Fruit fly (Drosophila melanogaster) whole organism, embryonic: ENCODE results near the gene Swip-1.

Source experiments
- Atf-2 ChIP-seq: fragments of 200-800 bp; sonication (Bioruptor generic); optimal IDR thresholded peaks from 2 replicates; lab custom pipeline; 2016; ENCODE audit warnings: missing biosample characterization, missing genetic modification characterization
- Bgb ChIP-seq: fragments of 200-800 bp; sonication (Bioruptor generic); IDR thresholded peaks from 2 replicates; pipeline ENCODE4 v1.3.6; 2022; ENCODE audit warnings: missing biosample characterization, missing genetic modification characterization; ENCODE audit not compliant: partially characterized antibody
- CG10543 ChIP-seq: fragments of 200-800 bp; sonication (Bioruptor generic); optimal IDR thresholded peaks from 3 replicates; lab custom pipeline; 2017; ENCODE audit warnings: missing biosample characterization, mild to moderate bottlenecking, missing genetic modification characterization, moderate library complexity
- CG12391 ChIP-seq: fragments of 200-800 bp; sonication (Bioruptor generic); optimal IDR thresholded peaks from 3 replicates; lab custom pipeline; 2018; ENCODE audit warnings: missing biosample characterization, mild to moderate bottlenecking, missing genetic modification characterization, moderate library complexity
- CG13296 ChIP-seq: fragments of 200-800 bp; sonication (Bioruptor generic); optimal IDR thresholded peaks from 3 replicates; lab custom pipeline; 2018; ENCODE audit warnings: missing biosample characterization, mild to moderate bottlenecking, missing genetic modification characterization
- CG13775 ChIP-seq: fragments of 200-800 bp; sonication (Bioruptor generic); optimal IDR thresholded peaks from 3 replicates; lab custom pipeline; 2017; ENCODE audit warnings: missing biosample characterization, mild to moderate bottlenecking, missing genetic modification characterization
- CG14441 ChIP-seq: fragments of 200-800 bp; sonication (Bioruptor generic); IDR thresholded peaks from 2 replicates; pipeline ENCODE4 v1.3.6; 2022; ENCODE audit warnings: missing biosample characterization, missing genetic modification characterization
- CG16779 ChIP-seq: fragments of 200-800 bp; sonication (Bioruptor generic); IDR thresholded peaks from 2 replicates; pipeline ENCODE4 v1.3.6; 2022; ENCODE audit warnings: missing biosample characterization, missing genetic modification characterization
- CG17568 ChIP-seq: fragments of 200-800 bp; sonication (Bioruptor generic); optimal IDR thresholded peaks from 2 replicates; lab custom pipeline; 2018; ENCODE audit warnings: missing biosample characterization, mild to moderate bottlenecking, missing genetic modification characterization, moderate library complexity
- CG2712 ChIP-seq: fragments of 200-800 bp; optimal IDR thresholded peaks from 3 replicates; lab custom pipeline; 2019; ENCODE audit warnings: missing biosample characterization, mild to moderate bottlenecking, missing genetic modification characterization, moderate library complexity
- CG31388 ChIP-seq: fragments of 200-800 bp; sonication (Bioruptor generic); optimal IDR thresholded peaks from 2 replicates; lab custom pipeline; 2016; ENCODE audit warnings: missing biosample characterization, missing genetic modification characterization
- CG34224 ChIP-seq: fragments of 200-800 bp; sonication (Bioruptor generic); IDR thresholded peaks from 3 replicates; pipeline ENCODE4 v1.3.6; 2022; ENCODE audit warnings: missing biosample characterization, missing genetic modification characterization; ENCODE audit not compliant: partially characterized antibody
- CG4282 ChIP-seq: fragments of 200-800 bp; sonication (Bioruptor generic); optimal IDR thresholded peaks from 2 replicates; lab custom pipeline; 2016; ENCODE audit warnings: missing biosample characterization, missing genetic modification characterization
- CG4360 ChIP-seq: fragments of 200-800 bp; sonication (Bioruptor generic); IDR thresholded peaks from 2 replicates; pipeline ENCODE4 v1.3.6; 2022; ENCODE audit warnings: missing biosample characterization, missing genetic modification characterization
- CG4404 ChIP-seq: fragments of 200-800 bp; sonication (Bioruptor generic); IDR thresholded peaks from 2 replicates; pipeline ENCODE4 v1.3.6; 2022; ENCODE audit warnings: missing biosample characterization, missing genetic modification characterization
- CG4854 ChIP-seq: fragments of 200-800 bp; sonication (Bioruptor generic); optimal IDR thresholded peaks from 2 replicates; lab custom pipeline; 2016; ENCODE audit warnings: missing biosample characterization, missing genetic modification characterization, inconsistent platforms
- CG6175 ChIP-seq: fragments of 200-800 bp; sonication (Bioruptor generic); IDR thresholded peaks from 3 replicates; pipeline ENCODE4 v1.3.6; 2022; ENCODE audit warnings: missing biosample characterization, missing genetic modification characterization
- CG6813 ChIP-seq: fragments of 200-800 bp; sonication (Bioruptor generic); optimal IDR thresholded peaks from 2 replicates; lab custom pipeline; 2017; ENCODE audit warnings: missing biosample characterization, missing genetic modification characterization, mild to moderate bottlenecking, moderate library complexity, missing genetic modification reagents
- CG7987 ChIP-seq: fragments of 200-800 bp; sonication (Bioruptor generic); optimal IDR thresholded peaks from 2 replicates; lab custom pipeline; 2018; ENCODE audit warnings: missing biosample characterization, mild to moderate bottlenecking, missing genetic modification characterization, moderate library complexity
- CG8290 ChIP-seq, 3 experiments: fragments of 200-800 bp; sonication (Bioruptor generic); optimal IDR thresholded peaks; 2 replicates each; lab custom pipeline; 2016 to 2019; ENCODE audit warnings: missing biosample characterization in 3 of 3, missing genetic modification characterization in 3 of 3, mild to moderate bottlenecking in 2 of 3, moderate library complexity in 1 of 3
- Dek ChIP-seq: fragments of 200-800 bp; sonication (Bioruptor generic); optimal IDR thresholded peaks from 3 replicates; lab custom pipeline; 2019; ENCODE audit warnings: missing biosample characterization, mild to moderate bottlenecking, missing genetic modification characterization, moderate library complexity
- Dip3 ChIP-seq: fragments of 200-800 bp; sonication (Bioruptor generic); optimal IDR thresholded peaks from 3 replicates; lab custom pipeline; 2016; ENCODE audit warnings: missing biosample characterization, missing genetic modification characterization
- E2f2 ChIP-seq: fragments of 200-800 bp; sonication (Bioruptor generic); IDR thresholded peaks from 2 replicates; pipeline ENCODE4 v1.3.6; 2022; ENCODE audit warnings: missing biosample characterization, missing genetic modification characterization
- Fer1 ChIP-seq: fragments of 200-800 bp; sonication (Bioruptor generic); optimal IDR thresholded peaks from 2 replicates; lab custom pipeline; 2017; ENCODE audit warnings: missing biosample characterization, mild to moderate bottlenecking, missing genetic modification characterization
- Hey ChIP-seq: fragments of 200-800 bp; sonication (Bioruptor generic); optimal IDR thresholded peaks from 3 replicates; lab custom pipeline; 2018; ENCODE audit warnings: missing biosample characterization, mild to moderate bottlenecking, missing genetic modification characterization
- Hmr ChIP-seq: fragments of 200-800 bp; sonication (Bioruptor generic); optimal IDR thresholded peaks from 3 replicates; lab custom pipeline; 2017; ENCODE audit warnings: mild to moderate bottlenecking, missing biosample characterization, missing genetic modification reagents, missing genetic modification characterization
- MESR4 ChIP-seq: fragments of 200-800 bp; sonication (Bioruptor generic); optimal IDR thresholded peaks from 2 replicates; lab custom pipeline; 2018; ENCODE audit warnings: missing biosample characterization, mild to moderate bottlenecking, missing genetic modification characterization, moderate library complexity
- Myb ChIP-seq: fragments of 200-800 bp; sonication (Bioruptor generic); optimal IDR thresholded peaks from 2 replicates; lab custom pipeline; 2016; ENCODE audit warnings: missing biosample characterization, missing genetic modification characterization
- Neu2 ChIP-seq: fragments of 200-800 bp; sonication (Bioruptor generic); optimal IDR thresholded peaks from 3 replicates; lab custom pipeline; 2016; ENCODE audit warnings: missing biosample characterization, missing genetic modification characterization, borderline replicate concordance
- Opbp ChIP-seq: fragments of 200-800 bp; sonication (Bioruptor generic); IDR thresholded peaks from 3 replicates; pipeline ENCODE4 v1.3.6; 2022; ENCODE audit warnings: missing biosample characterization, missing genetic modification characterization; ENCODE audit not compliant: partially characterized antibody
- PHDP ChIP-seq: fragments of 200-800 bp; sonication (Bioruptor generic); optimal IDR thresholded peaks from 3 replicates; lab custom pipeline; 2018; ENCODE audit warnings: missing biosample characterization, mild to moderate bottlenecking, missing genetic modification characterization, moderate library complexity
- Ptx1 ChIP-seq: fragments of 200-800 bp; sonication (Bioruptor generic); IDR thresholded peaks from 2 replicates; pipeline ENCODE4 v1.3.6; 2022; ENCODE audit warnings: missing biosample characterization, missing genetic modification characterization
- Sry-δ ChIP-seq: fragments of 200-800 bp; sonication (Bioruptor generic); optimal IDR thresholded peaks from 2 replicates; lab custom pipeline; 2016; ENCODE audit warnings: missing biosample characterization, missing genetic modification characterization
- Xbp1 ChIP-seq: fragments of 200-800 bp; sonication (Bioruptor generic); optimal IDR thresholded peaks from 3 replicates; lab custom pipeline; 2016; ENCODE audit warnings: missing biosample characterization, mild to moderate bottlenecking, missing genetic modification characterization
- aop ChIP-seq: fragments of 200-800 bp; sonication (Bioruptor generic); IDR thresholded peaks from 2 replicates; pipeline ENCODE4 v1.3.6; 2022; ENCODE audit warnings: missing biosample characterization, missing genetic modification characterization
- chinmo ChIP-seq: fragments of 200-800 bp; sonication (Bioruptor generic); IDR thresholded peaks from 4 replicates; pipeline ENCODE4 v1.3.6; 2022; ENCODE audit warnings: missing biosample characterization, missing genetic modification characterization; ENCODE audit not compliant: partially characterized antibody
- chm ChIP-seq: fragments of 200-800 bp; sonication (Bioruptor generic); IDR thresholded peaks from 2 replicates; pipeline ENCODE4 v1.3.6; 2022; ENCODE audit warnings: missing biosample characterization, missing genetic modification characterization
- croc ChIP-seq: fragments of 200-800 bp; sonication (Bioruptor generic); conservative IDR thresholded peaks from 3 replicates; pipeline ENCODE4 v1.3.6; 2022; ENCODE audit warnings: missing biosample characterization, missing genetic modification characterization
- dan ChIP-seq: fragments of 200-800 bp; sonication (Bioruptor generic); IDR thresholded peaks from 2 replicates; pipeline ENCODE4 v1.3.6; 2022; ENCODE audit warnings: missing biosample characterization, missing genetic modification characterization
- eve ChIP-seq, 2 experiments: fragments of >200 bp; optimal IDR thresholded peaks; 2 replicates each; lab custom pipeline; 2017; ENCODE audit warnings: missing biosample characterization in 2 of 2, missing genetic modification characterization in 2 of 2
- ftz-f1 ChIP-seq: fragments of 200-800 bp; sonication (Bioruptor generic); optimal IDR thresholded peaks from 2 replicates; lab custom pipeline; 2016; ENCODE audit warnings: missing biosample characterization, missing genetic modification characterization
- gce ChIP-seq: fragments of 200-800 bp; sonication (Bioruptor generic); IDR thresholded peaks from 3 replicates; pipeline ENCODE4 v1.3.6; 2022; ENCODE audit warnings: missing biosample characterization, missing genetic modification characterization
- ind ChIP-seq: fragments of 200-800 bp; sonication (Bioruptor generic); optimal IDR thresholded peaks from 3 replicates; lab custom pipeline; 2016; ENCODE audit warnings: missing biosample characterization, missing genetic modification characterization
- pita ChIP-seq: fragments of 200-800 bp; sonication (Bioruptor generic); optimal IDR thresholded peaks from 2 replicates; lab custom pipeline; 2017; ENCODE audit warnings: missing biosample characterization, mild to moderate bottlenecking, missing genetic modification characterization
- seq ChIP-seq: fragments of 200-800 bp; sonication (Bioruptor generic); IDR thresholded peaks from 2 replicates; pipeline ENCODE4 v1.3.6; 2022; ENCODE audit warnings: missing biosample characterization, missing genetic modification characterization
- slbo ChIP-seq: fragments of 200-800 bp; sonication (Bioruptor generic); IDR thresholded peaks from 2 replicates; pipeline ENCODE4 v1.3.6; 2022; ENCODE audit warnings: missing biosample characterization, missing genetic modification characterization
- sqz ChIP-seq: fragments of 200-800 bp; sonication (Bioruptor generic); optimal IDR thresholded peaks from 3 replicates; lab custom pipeline; 2018; ENCODE audit warnings: missing biosample characterization, mild to moderate bottlenecking, missing genetic modification characterization
- vnd ChIP-seq: fragments of 200-800 bp; sonication (Bioruptor generic); IDR thresholded peaks from 3 replicates; pipeline ENCODE4 v1.3.6; 2022; ENCODE audit warnings: missing biosample characterization, missing genetic modification characterization; ENCODE audit not compliant: partially characterized antibody

The Swip-1 gene

DNA sequence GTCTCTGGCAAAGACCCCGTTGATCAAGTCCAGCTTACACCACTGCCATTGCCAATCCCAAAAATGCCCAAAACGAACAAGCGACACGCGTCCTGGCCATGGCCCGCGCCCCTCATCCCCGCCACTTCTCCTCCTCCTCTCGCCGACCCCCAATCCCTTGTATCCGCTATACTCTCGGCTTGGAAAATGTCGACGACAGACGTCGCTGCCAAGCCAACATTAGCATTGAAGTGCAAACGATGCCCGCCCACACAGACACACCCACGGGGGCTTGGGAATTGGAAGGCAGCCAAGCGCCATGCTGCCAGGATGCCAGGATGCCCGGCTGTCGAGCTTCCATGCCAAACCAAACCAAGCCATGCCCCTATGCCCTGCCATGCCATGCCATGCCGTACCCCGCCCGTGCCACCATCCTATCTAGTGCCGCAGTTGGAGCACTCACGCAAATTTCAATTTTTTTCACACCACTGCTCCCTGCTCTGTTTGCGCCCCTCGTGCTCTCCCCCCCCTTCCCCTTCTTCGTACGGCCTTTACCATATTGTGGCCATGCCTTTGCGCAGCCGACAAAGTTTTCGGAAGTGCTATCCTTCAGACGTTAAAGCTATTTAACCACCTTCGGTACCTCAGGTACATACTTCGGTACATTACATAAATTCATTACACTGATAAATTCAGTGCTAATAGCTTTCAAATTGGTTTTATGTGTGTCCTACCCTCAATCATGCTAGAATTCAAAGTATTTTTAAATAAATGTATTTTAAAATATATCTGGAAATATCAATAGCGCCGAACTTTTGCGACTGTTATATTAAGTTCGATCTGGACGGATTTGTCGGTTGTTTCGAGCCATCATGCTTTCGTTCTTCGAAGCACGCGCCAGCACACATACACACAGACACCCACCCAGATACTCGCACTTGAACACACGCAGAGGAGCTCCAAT lies 34.5 kb upstream of the Swip-1 start (continued):
- TF ChIP-seq Ptx1 (GFP tag; lab: Robert Waterston, UW) (peak; percentile 86), gce (GFP tag; lab: Robert Waterston, UW) (peak; percentile 59; the same call in 1 of the 3 replicates), vnd (no peak), CG34224 (GFP tag; lab: Robert Waterston, UW) (no peak), CG4404 (GFP tag; lab: Robert Waterston, UW) (no peak), eve (GFP tag; optimal IDR thresholded peaks at IDR 0.05; lab: Kevin White, UChicago) (no peak), MESR4 (GFP tag; lab: Kevin White, UChicago) (peak; percentile 16), CG31388 (GFP tag; lab: Kevin White, UChicago) (no peak), Sry-δ (GFP tag; lab: Kevin White, UChicago) (no peak), Myb (GFP tag; lab: Kevin White, UChicago) (peak; percentile 24), PHDP (peak; percentile 85), CG8290 (GFP tag; optimal IDR thresholded peaks at IDR 0.05; lab: Kevin White, UChicago) (peak; percentile 25), CG8290 (tag; optimal IDR thresholded peaks at IDR 0.05; lab: Kevin White, UChicago) (no peak), CG4360 (GFP tag; lab: Robert Waterston, UW) (no peak), CG6813 (GFP tag; lab: Kevin White, UChicago) (peak; percentile 57), Fer1 (GFP tag; lab: Kevin White, UChicago) (peak; percentile 89), Atf-2 (GFP tag; lab: Kevin White, UChicago) (peak; percentile 1), Dip3 (GFP tag; lab: Kevin White, UChicago) (no peak), ind (GFP tag; lab: Kevin White, UChicago) (peak; percentile 57), Bgb (no peak), CG2712 (peak; percentile 82), CG13775 (GFP tag; lab: Kevin White, UChicago) (peak; percentile 68), CG13296 (GFP tag; lab: Kevin White, UChicago) (peak; percentile 80), Xbp1 (GFP tag; lab: Kevin White, UChicago) (peak; percentile 69), CG4854 (GFP tag; lab: Kevin White, UChicago) (peak; percentile 17), slbo (peak; percentile 72), E2f2 (GFP tag; lab: Robert Waterston, UW) (peak; percentile 63; the same call in 1 of the 2 replicates), seq (GFP tag; lab: Robert Waterston, UW) (peak; percentile 77), CG10543 (GFP tag; lab: Kevin White, UChicago) (peak; percentile 96), aop (GFP tag; lab: Robert Waterston, UW) (no peak), Hey (peak; percentile 89), CG4282 (no peak), chinmo (0 out of 4 replicates have a peak, but pooled peaks have one; percentile 51), CG14441 (no peak), ftz-f1 (GFP tag; lab: Kevin White, UChicago) (no peak), sqz (GFP tag; lab: Kevin White, UChicago) (peak; percentile 67), Dek (tag; lab: Kevin White, UChicago) (peak; percentile 78), CG7987 (GFP tag; lab: Kevin White, UChicago) (peak; percentile 3), dan (GFP tag; lab: Robert Waterston, UW) (no peak), chm (GFP tag; lab: Robert Waterston, UW) (no peak), CG16779 (GFP tag; lab: Robert Waterston, UW) (no peak), pita (GFP tag; lab: Kevin White, UChicago) (no peak), croc (GFP tag; lab: Robert Waterston, UW) (peak; percentile 59; the same call in 2 of the 3 replicates), Opbp (GFP tag; lab: Robert Waterston, UW) (no peak), CG6175 (GFP tag; lab: Robert Waterston, UW) (no peak), Hmr (GFP tag; lab: Kevin White, UChicago) (peak; percentile 90), Neu2 (GFP tag; lab: Kevin White, UChicago) (no peak), CG17568 (GFP tag; lab: Kevin White, UChicago) (peak; percentile 67), CG12391 (peak; percentile 86)
